Fruit fly (Drosophila melanogaster) S2 (cell line): ENCODE data around the gene CG34140.

Source experiments
- CG8478 ChIP-seq: fragments of >200 bp; optimal IDR thresholded peaks from 2 replicates; lab custom pipeline; 2018
- CTCF ChIP-seq, 2 experiments: fragments of >200 bp; optimal IDR thresholded peaks; 2 replicates each; lab custom pipeline; 2018

Gene CG34140

DNA sequence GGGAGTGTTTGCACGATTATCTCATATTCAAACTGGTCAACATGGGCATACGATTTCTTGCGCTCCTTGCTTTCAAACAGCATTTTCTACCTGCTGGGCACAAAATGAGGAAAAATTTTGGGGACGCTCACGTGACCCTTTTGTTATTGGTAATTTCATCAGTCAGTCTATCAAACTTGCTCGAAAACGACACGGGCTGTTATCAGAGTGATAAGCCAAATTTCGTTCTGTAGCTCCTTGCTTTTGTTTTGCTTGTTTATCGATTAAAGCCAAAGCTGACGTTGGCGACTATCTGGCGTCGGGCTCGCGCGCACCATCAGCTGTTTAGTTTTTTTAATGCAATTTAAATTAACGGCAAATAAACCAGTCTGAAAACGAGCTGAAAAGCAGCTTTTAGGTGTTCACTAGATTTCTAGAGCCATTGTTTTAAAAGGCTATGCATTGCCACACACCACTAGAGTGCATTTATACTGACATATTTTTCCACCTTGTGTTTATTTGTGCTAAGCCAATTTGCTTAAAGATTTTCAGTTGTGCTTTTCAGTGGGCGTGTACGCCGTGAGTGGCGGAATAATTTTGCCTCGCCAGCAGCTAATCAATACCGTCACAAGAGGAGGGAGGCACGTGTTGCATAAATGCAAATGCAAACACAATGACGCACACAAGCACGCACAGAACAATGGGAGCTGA is 47.5 kb downstream of the CG34140 start:
- TF ChIP-seq CG8478 (lab: Kevin White, UChicago), result no peak
- no peak for TF ChIP-seq CTCF (optimal IDR thresholded peaks at IDR 0.05; lab: Kevin White, UChicago)

DNA sequence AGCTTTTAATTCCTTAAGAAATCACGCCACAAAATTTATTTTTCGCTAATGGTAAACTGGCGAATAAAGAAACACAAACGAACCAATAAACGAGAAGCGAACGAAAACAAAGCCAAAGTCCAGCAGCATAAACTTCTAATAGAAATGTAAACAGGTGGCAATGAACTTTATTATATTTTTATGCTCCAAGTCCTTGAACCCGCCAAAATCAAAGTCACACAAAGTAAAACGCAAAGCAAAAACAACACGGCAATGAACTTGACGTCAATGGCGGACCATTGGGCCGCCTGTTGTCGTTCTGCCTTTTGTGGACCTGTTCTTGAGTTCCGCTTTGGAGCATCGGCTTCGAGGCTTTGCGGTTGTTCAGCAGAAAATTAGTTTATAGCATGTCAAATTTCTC is 49.4 kb downstream of the CG34140 start:
- TF ChIP-seq CTCF (optimal IDR thresholded peaks at IDR 0.05; lab: Kevin White, UChicago) (no peak), CG8478 (lab: Kevin White, UChicago) (no peak)

DNA sequence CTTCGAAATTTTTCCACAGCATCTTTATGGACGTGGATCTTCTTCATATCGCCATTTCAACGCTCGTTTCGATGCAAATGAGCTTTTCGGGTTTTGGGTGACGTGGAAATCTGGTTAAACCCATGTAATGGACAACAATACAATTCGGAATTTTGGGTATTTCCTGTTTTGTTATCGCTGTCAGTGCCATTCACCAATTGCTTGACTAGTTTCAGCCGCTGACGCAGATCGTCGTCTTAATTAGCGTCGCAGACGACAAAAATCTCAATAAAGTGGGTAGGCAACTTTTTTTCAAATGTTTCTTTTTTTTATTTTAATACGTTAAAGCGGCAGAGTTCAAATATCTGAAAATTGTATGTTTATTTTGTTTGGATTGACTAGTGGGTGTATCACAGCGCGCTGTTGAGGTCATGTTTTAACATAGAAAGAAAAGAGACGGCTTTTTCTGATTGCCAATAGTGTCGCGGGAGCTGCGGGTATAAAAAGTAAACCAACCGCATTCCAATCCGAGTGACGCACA is 50.4 kb downstream of the CG34140 start:
- TF ChIP-seq CTCF (optimal IDR thresholded peaks at IDR 0.05; lab: Kevin White, UChicago) (no peak), CG8478 (lab: Kevin White, UChicago) (no peak)

DNA sequence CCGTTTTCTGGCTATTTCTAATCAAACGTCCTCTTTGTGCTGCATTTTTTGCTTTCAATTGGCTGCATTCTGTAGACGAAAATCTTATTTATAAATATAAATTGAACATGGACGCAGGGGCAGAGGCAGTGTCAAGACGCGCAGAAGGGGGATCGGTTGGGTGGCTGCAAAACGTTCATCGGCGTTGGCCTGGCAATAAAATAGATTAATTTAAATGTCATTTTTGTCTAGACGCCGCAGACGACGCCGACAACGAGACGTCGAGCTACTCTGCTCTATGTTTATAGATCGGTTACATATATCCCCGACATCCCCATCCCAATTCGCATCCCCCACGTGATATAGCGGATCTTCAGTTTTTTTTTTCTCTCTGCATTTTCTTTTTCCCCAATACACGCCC is 50.8 kb downstream of the CG34140 start:
- TF ChIP-seq CG8478 (lab: Kevin White, UChicago) (no peak), CTCF (optimal IDR thresholded peaks at IDR 0.05; lab: Kevin White, UChicago) (no peak)
